Worm (Caenorhabditis elegans) whole organism, early embryonic: ENCODE results near the gene rsp-3.

Source experiments
- B0310.2 ChIP-seq: sonication (generic microtip); optimal IDR thresholded peaks from 2 replicates; lab custom pipeline; 2016; ENCODE audit warnings: mild to moderate bottlenecking, missing genetic modification characterization, missing compliant biosample characterization
- F13C5.2 ChIP-seq: sonication (generic microtip); optimal IDR thresholded peaks from 2 replicates; lab custom pipeline; 2017; ENCODE audit warnings: mild to moderate bottlenecking, missing genetic modification characterization, inconsistent platforms, missing compliant biosample characterization
- aly-1 ChIP-seq: sonication (generic microtip); optimal IDR thresholded peaks from 2 replicates; lab custom pipeline; 2016; ENCODE audit warnings: missing genetic modification characterization, missing compliant biosample characterization
- ama-1 ChIP-seq: fragments of 150-350 bp; optimal IDR thresholded peaks from 2 replicates; lab custom pipeline; 2014
- ceh-13 ChIP-seq: fragments of 200-800 bp; sonication (Bioruptor generic); optimal IDR thresholded peaks from 2 replicates; lab custom pipeline; 2018; ENCODE audit warnings: mild to moderate bottlenecking, missing genetic modification characterization, missing compliant biosample characterization
- ceh-36 ChIP-seq: sonication (generic microtip); optimal IDR thresholded peaks from 2 replicates; lab custom pipeline; 2016; ENCODE audit warnings: missing genetic modification characterization, inconsistent platforms, missing compliant biosample characterization
- ets-7 ChIP-seq: sonication (generic microtip); optimal IDR thresholded peaks from 2 replicates; lab custom pipeline; 2016; ENCODE audit warnings: missing genotype, missing genetic modification characterization, missing compliant biosample characterization
- flt-1 ChIP-seq: fragments of 200-800 bp; sonication (Bioruptor generic); IDR thresholded peaks from 2 replicates; pipeline ENCODE4 v1.3.6; 2022; ENCODE audit warnings: missing genetic modification characterization, missing compliant biosample characterization
- hmbx-1 ChIP-seq: sonication (generic microtip); optimal IDR thresholded peaks from 2 replicates; lab custom pipeline; 2016; ENCODE audit warnings: mild to moderate bottlenecking, missing genetic modification characterization, missing compliant biosample characterization
- hmg-4 ChIP-seq: fragments of 200-800 bp; sonication (Bioruptor generic); optimal IDR thresholded peaks from 2 replicates; lab custom pipeline; 2018; ENCODE audit warnings: mild to moderate bottlenecking, missing genetic modification characterization, missing compliant biosample characterization
- hnd-1 ChIP-seq: sonication (generic microtip); optimal IDR thresholded peaks from 2 replicates; lab custom pipeline; 2016; ENCODE audit warnings: missing genetic modification characterization, missing compliant biosample characterization
- pes-1 ChIP-seq: fragments of 200-800 bp; sonication (Bioruptor generic); IDR thresholded peaks from 2 replicates; pipeline ENCODE4 v1.3.6; 2022; ENCODE audit warnings: missing genetic modification reagents, missing genetic modification characterization, missing compliant biosample characterization
- scrt-1 ChIP-seq: fragments of 200-800 bp; sonication (Bioruptor generic); IDR thresholded peaks from 2 replicates; pipeline ENCODE4 v1.3.6; 2022; ENCODE audit warnings: missing genetic modification characterization, missing compliant biosample characterization
- sea-1 ChIP-seq: fragments of 200-800 bp; sonication (Bioruptor generic); conservative IDR thresholded peaks from 2 replicates; pipeline ENCODE4 v1.3.6; 2022; ENCODE audit warnings: missing genetic modification characterization, missing compliant biosample characterization
- tbx-11 ChIP-seq: fragments of 200-800 bp; sonication (Bioruptor generic); IDR thresholded peaks from 2 replicates; pipeline ENCODE4 v1.3.6; 2022; ENCODE audit warnings: missing genetic modification characterization, missing compliant biosample characterization
- tbx-37 ChIP-seq: fragments of 200-800 bp; sonication (Bioruptor generic); conservative IDR thresholded peaks from 2 replicates; pipeline ENCODE4 v1.3.6; 2022; ENCODE audit warnings: missing genetic modification reagents, missing genetic modification characterization, missing compliant biosample characterization
- tra-4 ChIP-seq: sonication (generic microtip); optimal IDR thresholded peaks from 2 replicates; lab custom pipeline; 2017; ENCODE audit warnings: missing genetic modification characterization, missing compliant biosample characterization

rsp-3 gene

ce11 chrIII:12673382-12673970 is 14.2 kb downstream of the rsp-3 start, which contains the start of the genes taf-7.2 and elpc-2:
taf-7.2 (minus strand) TSS chrIII:12673423.
elpc-2 (plus strand) TSS chrIII:12673677.
- TF ChIP-seq hnd-1, result peak; percentile 11
- TF ChIP-seq pes-1 (GFP tag; lab: Robert Waterston, UW), result peak; percentile 30; the same call in 1 of the 2 replicates
- TF ChIP-seq tbx-37 (GFP tag; lab: Robert Waterston, UW), result peak; percentile 54
- TF ChIP-seq hmg-4 (GFP tag; lab: Kevin White, UChicago), result no peak

- TF ChIP-seq scrt-1 (GFP tag; lab: Robert Waterston, UW) (no peak), hnd-1 (no peak), tra-4 (tag; lab: Kevin White, UChicago) (no peak), hmbx-1 (no peak), flt-1 (GFP tag; lab: Robert Waterston, UW) (no peak)
Measured at ce11 chrIII:12668821-12669220, 18.9 kb downstream of the rsp-3 start.

ce11 chrIII:12662186-12662585 is 25.5 kb downstream of the rsp-3 start, which contains the start of gene tpst-1:
tpst-1 (minus strand) TSS chrIII:12662286.
- no peak for TF ChIP-seq pes-1 (GFP tag; lab: Robert Waterston, UW)
- TF ChIP-seq scrt-1 (GFP tag; lab: Robert Waterston, UW), result no peak
- TF ChIP-seq ama-1, result no peak
- TF ChIP-seq hmbx-1, result no peak
- TF ChIP-seq ceh-36, result no peak
- TF ChIP-seq tbx-37 (GFP tag; lab: Robert Waterston, UW), result no peak
- TF ChIP-seq B0310.2 (tag; lab: Kevin White, UChicago), result no peak
- no peak for TF ChIP-seq ceh-13 (GFP tag; lab: Kevin White, UChicago)
- TF ChIP-seq flt-1 (GFP tag; lab: Robert Waterston, UW), result no peak
- TF ChIP-seq hmg-4 (GFP tag; lab: Kevin White, UChicago), result no peak
- no peak for TF ChIP-seq sea-1 (GFP tag; lab: Robert Waterston, UW)
- TF ChIP-seq F13C5.2 (tag; lab: Kevin White, UChicago), result no peak

- TF ChIP-seq hnd-1, result no peak
- no peak for TF ChIP-seq ama-1
- no peak for TF ChIP-seq hmbx-1
- no peak for TF ChIP-seq hmg-4 (GFP tag; lab: Kevin White, UChicago)
- TF ChIP-seq ets-7 (tag; lab: Kevin White, UChicago), result no peak
- no peak for TF ChIP-seq pes-1 (GFP tag; lab: Robert Waterston, UW)
- no peak for TF ChIP-seq sea-1 (GFP tag; lab: Robert Waterston, UW)
- TF ChIP-seq tbx-11 (GFP tag; lab: Robert Waterston, UW), result no peak
- no peak for TF ChIP-seq ceh-36
- no peak for TF ChIP-seq flt-1 (GFP tag; lab: Robert Waterston, UW)
Measured at ce11 chrIII:12658649-12659048, 29.1 kb downstream of the rsp-3 start.

ce11 chrIII:12652609-12653008 is 35.1 kb downstream of the rsp-3 start:
- TF ChIP-seq ama-1, result no peak
- TF ChIP-seq flt-1 (GFP tag; lab: Robert Waterston, UW), result no peak
- no peak for TF ChIP-seq tra-4 (tag; lab: Kevin White, UChicago)
- TF ChIP-seq tbx-11 (GFP tag; lab: Robert Waterston, UW), result no peak
- TF ChIP-seq tbx-37 (GFP tag; lab: Robert Waterston, UW), result no peak
- no peak for TF ChIP-seq scrt-1 (GFP tag; lab: Robert Waterston, UW)
- TF ChIP-seq B0310.2 (tag; lab: Kevin White, UChicago), result no peak
- TF ChIP-seq sea-1 (GFP tag; lab: Robert Waterston, UW), result no peak
- no peak for TF ChIP-seq ceh-13 (GFP tag; lab: Kevin White, UChicago)
- no peak for TF ChIP-seq F13C5.2 (tag; lab: Kevin White, UChicago)
- TF ChIP-seq aly-1 (tag; lab: Kevin White, UChicago), result no peak
- TF ChIP-seq hmbx-1, result no peak
- no peak for TF ChIP-seq pes-1 (GFP tag; lab: Robert Waterston, UW)
- no peak for TF ChIP-seq ceh-36
- no peak for TF ChIP-seq ets-7 (tag; lab: Kevin White, UChicago)

- TF ChIP-seq scrt-1 (GFP tag; lab: Robert Waterston, UW) (no peak), ceh-36 (no peak), flt-1 (GFP tag; lab: Robert Waterston, UW) (no peak), ama-1 (no peak), pes-1 (GFP tag; lab: Robert Waterston, UW) (no peak), aly-1 (tag; lab: Kevin White, UChicago) (no peak), ets-7 (tag; lab: Kevin White, UChicago) (no peak), sea-1 (GFP tag; lab: Robert Waterston, UW) (no peak), hmg-4 (GFP tag; lab: Kevin White, UChicago) (no peak), hnd-1 (no peak)
Measured at ce11 chrIII:12651946-12652345, 35.8 kb downstream of the rsp-3 start.

- no peak for TF ChIP-seq flt-1 (GFP tag; lab: Robert Waterston, UW)
- TF ChIP-seq ceh-36, result no peak
- TF ChIP-seq tbx-37 (GFP tag; lab: Robert Waterston, UW), result no peak
- no peak for TF ChIP-seq hmg-4 (GFP tag; lab: Kevin White, UChicago)
- no peak for TF ChIP-seq aly-1 (tag; lab: Kevin White, UChicago)
- TF ChIP-seq tra-4 (tag; lab: Kevin White, UChicago), result no peak
Measured at ce11 chrIII:12644669-12645068, 43.1 kb downstream of the rsp-3 start.

- TF ChIP-seq ceh-36 (peak; percentile 92), flt-1 (GFP tag; lab: Robert Waterston, UW) (no peak), ama-1 (no peak), hmg-4 (GFP tag; lab: Kevin White, UChicago) (no peak), sea-1 (GFP tag; lab: Robert Waterston, UW) (no peak), aly-1 (tag; lab: Kevin White, UChicago) (no peak), ceh-13 (GFP tag; lab: Kevin White, UChicago) (no peak)
Measured at ce11 chrIII:12642511-12643168, 45.1 kb downstream of the rsp-3 start.
